Worm (Caenorhabditis elegans): ENCODE results near the gene adr-2.

DNA sequence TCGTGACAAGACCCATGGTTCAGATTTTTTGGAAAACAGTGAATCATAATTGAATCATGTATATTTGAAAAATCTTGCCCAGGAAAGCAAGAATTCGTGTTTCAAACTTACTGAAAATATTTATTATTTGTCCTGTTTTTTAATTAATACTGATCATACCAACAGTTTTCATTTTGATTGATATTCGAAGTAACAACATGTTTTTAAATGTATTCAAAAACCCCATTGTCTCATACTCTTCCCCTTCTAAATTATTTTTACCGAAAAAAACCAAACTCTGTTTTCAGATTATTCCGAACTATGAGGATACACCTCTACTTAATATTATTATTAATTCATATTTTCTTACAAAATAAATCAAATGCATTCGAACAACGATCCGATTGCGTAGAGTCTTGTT, 16.5 kb downstream of the adr-2 start, which contains the start of gene R151.1:
- TF ChIP-seq egl-27 (tag; optimal IDR thresholded peaks at IDR 0.05), result no peak
- no peak for TF ChIP-seq nhr-237 (tag; optimal IDR thresholded peaks at IDR 0.05)
- no peak for TF ChIP-seq lin-35 (GFP tag; optimal IDR thresholded peaks at IDR 0.05)
- TF ChIP-seq ama-1 (optimal IDR thresholded peaks at IDR 0.05), result no peak
- TF ChIP-seq pag-3 (tag; optimal IDR thresholded peaks at IDR 0.05; ENCODE audit: borderline replicate concordance, insufficient read depth), result no peak
- TF ChIP-seq fos-1 (tag; optimal IDR thresholded peaks at IDR 0.05), result no peak
- TF ChIP-seq blmp-1 (tag; optimal IDR thresholded peaks at IDR 0.05), result no peak
- TF ChIP-seq unc-30 (tag; optimal IDR thresholded peaks at IDR 0.05), result no peak
- no peak for TF ChIP-seq aly-2 (tag; optimal IDR thresholded peaks at IDR 0.05)
- no peak for TF ChIP-seq elt-2 (tag; optimal IDR thresholded peaks at IDR 0.05)
- TF ChIP-seq unc-62 (GFP tag; optimal IDR thresholded peaks at IDR 0.05), result no peak
- TF ChIP-seq egl-13 (tag; optimal IDR thresholded peaks at IDR 0.05), result no peak
- no peak for TF ChIP-seq skn-1 (tag; optimal IDR thresholded peaks at IDR 0.05)
